Worm (Caenorhabditis elegans) whole organism, L3 larva: ENCODE data around the gene C50B6.1.

Experiments used
- R02D3.7 ChIP-seq: fragments of 150-350 bp; optimal IDR thresholded peaks from 2 replicates; lab custom pipeline; 2014; ENCODE audit warnings: missing biosample characterization, missing genetic modification characterization
- aly-2 ChIP-seq: fragments of 150-350 bp; optimal IDR thresholded peaks from 2 replicates; lab custom pipeline; 2014; ENCODE audit warnings: missing biosample characterization, missing genetic modification characterization
- ama-1 ChIP-seq: fragments of 150-350 bp; optimal IDR thresholded peaks from 2 replicates; lab custom pipeline; 2018
- ceh-16 ChIP-seq: sonication (generic microtip); optimal IDR thresholded peaks from 2 replicates; lab custom pipeline; 2017; ENCODE audit warnings: missing biosample characterization, missing genetic modification characterization
- ceh-28 ChIP-seq: fragments of 150-350 bp; optimal IDR thresholded peaks from 2 replicates; lab custom pipeline; 2014; ENCODE audit warnings: missing biosample characterization, missing genetic modification reagents, missing genetic modification characterization
- ceh-82 ChIP-seq: fragments of 150-350 bp; optimal IDR thresholded peaks from 2 replicates; lab custom pipeline; 2014; ENCODE audit warnings: missing biosample characterization, missing genetic modification characterization
- ceh-9 ChIP-seq: sonication (generic microtip); optimal IDR thresholded peaks from 2 replicates; lab custom pipeline; 2018; ENCODE audit warnings: missing biosample characterization, missing genetic modification characterization
- daf-12 ChIP-seq: fragments of 150-350 bp; optimal IDR thresholded peaks from 2 replicates; lab custom pipeline; 2014; ENCODE audit warnings: missing biosample characterization, missing genetic modification reagents, missing genetic modification characterization
- egl-27 ChIP-seq: sonication (generic microtip); optimal IDR thresholded peaks from 4 replicates; lab custom pipeline; 2017; ENCODE audit warnings: missing biosample characterization, missing genetic modification reagents, missing genetic modification characterization
- egl-5 ChIP-seq: fragments of 150-350 bp; optimal IDR thresholded peaks from 2 replicates; lab custom pipeline; 2017; ENCODE audit warnings: missing biosample characterization, missing genetic modification reagents, missing genetic modification characterization, inconsistent platforms
- elt-1 ChIP-seq: fragments of 150-350 bp; optimal IDR thresholded peaks from 2 replicates; lab custom pipeline; 2014; ENCODE audit warnings: missing biosample characterization, missing genetic modification characterization
- elt-2 ChIP-seq: sonication (generic microtip); optimal IDR thresholded peaks from 2 replicates; lab custom pipeline; 2016; ENCODE audit warnings: missing genetic modification reagents, mild to moderate bottlenecking, missing genetic modification characterization, missing compliant biosample characterization
- elt-3 ChIP-seq, 3 experiments: fragments of 150-350 bp in 1 of 3; sonication (generic microtip) in 2 of 3; optimal IDR thresholded peaks; 2 replicates in 2 of 3; 4 replicates in 1 of 3; lab custom pipeline; 2014 to 2017; ENCODE audit warnings: missing biosample characterization in 3 of 3, missing genetic modification characterization in 3 of 3
- eor-1 ChIP-seq, 2 experiments: fragments of 150-350 bp; optimal IDR thresholded peaks; 2 replicates each; lab custom pipeline; 2014 to 2018; ENCODE audit warnings: missing biosample characterization in 2 of 2, missing genetic modification characterization in 2 of 2
- fkh-2 ChIP-seq: fragments of 150-350 bp; optimal IDR thresholded peaks from 2 replicates; lab custom pipeline; 2014; ENCODE audit warnings: missing biosample characterization, missing genetic modification reagents, missing genetic modification characterization
- fos-1 ChIP-seq: fragments of 150-350 bp; optimal IDR thresholded peaks from 2 replicates; lab custom pipeline; 2014; ENCODE audit warnings: missing biosample characterization, missing genetic modification characterization
- hmg-11 ChIP-seq: sonication (generic microtip); optimal IDR thresholded peaks from 2 replicates; lab custom pipeline; 2016; ENCODE audit warnings: missing genetic modification characterization, missing compliant biosample characterization
- jun-1 ChIP-seq: fragments of 150-350 bp; optimal IDR thresholded peaks from 2 replicates; lab custom pipeline; 2014; ENCODE audit warnings: missing biosample characterization, missing genetic modification reagents, missing genetic modification characterization
- lin-39 ChIP-seq: fragments of 150-350 bp; optimal IDR thresholded peaks from 2 replicates; lab custom pipeline; 2018; ENCODE audit warnings: missing biosample characterization, missing genetic modification reagents, missing genetic modification characterization
- nfya-1 ChIP-seq: sonication (generic microtip); optimal IDR thresholded peaks from 2 replicates; lab custom pipeline; 2017; ENCODE audit warnings: missing genetic modification characterization, mild to moderate bottlenecking, missing compliant biosample characterization, antibody characterized with exemption, moderate library complexity; ENCODE audit not compliant: insufficient read depth
- nhr-11 ChIP-seq: fragments of 150-350 bp; optimal IDR thresholded peaks from 2 replicates; lab custom pipeline; 2014; ENCODE audit warnings: missing biosample characterization, missing genetic modification characterization
- nhr-12 ChIP-seq: fragments of 150-350 bp; optimal IDR thresholded peaks from 2 replicates; lab custom pipeline; 2014; ENCODE audit warnings: missing biosample characterization, missing genetic modification characterization
- nhr-23 ChIP-seq: fragments of 150-350 bp; optimal IDR thresholded peaks from 2 replicates; lab custom pipeline; 2014; ENCODE audit warnings: missing biosample characterization, missing genetic modification reagents, missing genetic modification characterization
- nhr-237 ChIP-seq: fragments of 150-350 bp; optimal IDR thresholded peaks from 2 replicates; lab custom pipeline; 2014; ENCODE audit warnings: missing biosample characterization, missing genetic modification characterization
- nhr-25 ChIP-seq: sonication (generic microtip); optimal IDR thresholded peaks from 2 replicates; lab custom pipeline; 2017; ENCODE audit warnings: missing biosample characterization, missing genetic modification characterization
- nhr-28 ChIP-seq: fragments of 150-350 bp; optimal IDR thresholded peaks from 2 replicates; lab custom pipeline; 2014; ENCODE audit warnings: missing biosample characterization, missing genetic modification characterization
- nhr-67 ChIP-seq: fragments of 150-350 bp; optimal IDR thresholded peaks from 2 replicates; lab custom pipeline; 2014; ENCODE audit warnings: missing biosample characterization, missing genetic modification characterization
- nhr-77 ChIP-seq: fragments of 150-350 bp; optimal IDR thresholded peaks from 2 replicates; lab custom pipeline; 2014; ENCODE audit warnings: missing biosample characterization, missing genetic modification characterization
- pqm-1 ChIP-seq: fragments of 150-350 bp; optimal IDR thresholded peaks from 2 replicates; lab custom pipeline; 2017; ENCODE audit warnings: missing biosample characterization, missing genetic modification characterization, inconsistent platforms
- sea-2 ChIP-seq: fragments of 150-350 bp; sonication (generic microtip); optimal IDR thresholded peaks from 4 replicates; lab custom pipeline; 2014; ENCODE audit warnings: missing biosample characterization, missing genetic modification reagents, missing genetic modification characterization
- skn-1 ChIP-seq: fragments of 150-350 bp; optimal IDR thresholded peaks from 2 replicates; lab custom pipeline; 2014; ENCODE audit warnings: missing biosample characterization, missing genetic modification characterization
- tbx-2 ChIP-seq: sonication (generic microtip); optimal IDR thresholded peaks from 2 replicates; lab custom pipeline; 2016; ENCODE audit warnings: mild to moderate bottlenecking, missing genetic modification characterization, missing compliant biosample characterization
- unc-62 ChIP-seq: fragments of 150-350 bp; sonication (generic microtip); optimal IDR thresholded peaks from 4 replicates; lab custom pipeline; 2014; ENCODE audit warnings: missing biosample characterization, missing genetic modification reagents, missing genetic modification characterization
- zag-1 ChIP-seq: fragments of 150-350 bp; optimal IDR thresholded peaks from 2 replicates; lab custom pipeline; 2014; ENCODE audit warnings: missing biosample characterization, missing genetic modification characterization
- ztf-4 ChIP-seq: fragments of 150-350 bp; optimal IDR thresholded peaks from 2 replicates; lab custom pipeline; 2014; ENCODE audit warnings: missing biosample characterization, missing genetic modification characterization

Gene C50B6.1

ce11 chrV:13324933-13325760 is 16.4 kb downstream of the C50B6.1 start, which contains the start of gene C50B6.7:
C50B6.7 (minus strand) TSS chrV:13324983.
- TF ChIP-seq skn-1 (no peak), pqm-1 (tag; lab: Kevin White, UChicago) (peak; percentile 75), elt-2 (tag; lab: Kevin White, UChicago) (peak; percentile 58)
- TF ChIP-seq, all 47 proteins: peak for 2

ce11 chrV:13327463-13327862 is 18.7 kb downstream of the C50B6.1 start, which contains the start of gene str-37:
str-37 (plus strand) TSS chrV:13327763.
- TF ChIP-seq elt-2 (tag; lab: Kevin White, UChicago) (no peak), lin-39 (no peak), jun-1 (no peak), ama-1 (lab: Kevin White, UChicago) (no peak), R02D3.7 (tag; lab: Kevin White, UChicago) (no peak), ceh-28 (no peak), nhr-77 (tag; lab: Kevin White, UChicago) (no peak), fos-1 (tag; lab: Kevin White, UChicago) (no peak), nhr-11 (tag; lab: Kevin White, UChicago) (no peak), nhr-12 (no peak)

ce11 chrV:13330919-13331318 is 22.2 kb downstream of the C50B6.1 start, which contains the start of gene nhr-129:
nhr-129 (minus strand) TSS chrV:13331019.
- no peak for TF ChIP-seq nhr-25
- no peak for TF ChIP-seq R02D3.7 (tag; lab: Kevin White, UChicago)
- TF ChIP-seq ztf-4 (tag; lab: Kevin White, UChicago), result no peak
- TF ChIP-seq elt-3 (tag; optimal IDR thresholded peaks at IDR 0.05; lab: Kevin White, UChicago), result no peak
- TF ChIP-seq nfya-1 (tag; lab: Kevin White, UChicago), result no peak
- TF ChIP-seq sea-2 (GFP tag; lab: Kevin White, UChicago), result no peak
- no peak for TF ChIP-seq elt-2 (tag; lab: Kevin White, UChicago)
- no peak for TF ChIP-seq fkh-2 (tag; lab: Kevin White, UChicago)
- TF ChIP-seq zag-1 (tag; lab: Kevin White, UChicago), result no peak
- TF ChIP-seq skn-1, result no peak
- no peak for TF ChIP-seq unc-62 (GFP tag; lab: Kevin White, UChicago)
- no peak for TF ChIP-seq elt-1 (tag; lab: Kevin White, UChicago)
- TF ChIP-seq ceh-16, result no peak
- no peak for TF ChIP-seq egl-5 (tag; lab: Kevin White, UChicago)
- no peak for TF ChIP-seq egl-27
- no peak for TF ChIP-seq ceh-28
- no peak for TF ChIP-seq eor-1 (tag; optimal IDR thresholded peaks at IDR 0.05; lab: Kevin White, UChicago)

- TF ChIP-seq nhr-25, result peak; percentile 28
- no peak for TF ChIP-seq lin-39
- TF ChIP-seq tbx-2, result no peak
- TF ChIP-seq daf-12 (tag; lab: Kevin White, UChicago), result no peak
- no peak for TF ChIP-seq elt-3 (tag; optimal IDR thresholded peaks at IDR 0.05; lab: Kevin White, UChicago)
- peak; percentile 96 for TF ChIP-seq elt-1 (tag; lab: Kevin White, UChicago)
- TF ChIP-seq nhr-237, result no peak
- TF ChIP-seq unc-62 (GFP tag; lab: Kevin White, UChicago), result no peak
- TF ChIP-seq egl-27, result no peak
- no peak for TF ChIP-seq ceh-16
- TF ChIP-seq nhr-23 (tag; lab: Kevin White, UChicago), result peak; percentile 52
- TF ChIP-seq ceh-82, result no peak
- peak; percentile 34 for TF ChIP-seq jun-1
- no peak for TF ChIP-seq nfya-1 (tag; lab: Kevin White, UChicago)
- peak; percentile 68 for TF ChIP-seq pqm-1 (tag; lab: Kevin White, UChicago)
- TF ChIP-seq elt-2 (tag; lab: Kevin White, UChicago), result peak; percentile 77
These were observed 24.9 kb downstream of the C50B6.1 start, which contains the start of gene nhr-168 for ce11 chrV:13333386-13334180. nhr-168 (minus strand) TSS chrV:13333871.

- TF ChIP-seq elt-1 (tag; lab: Kevin White, UChicago) (no peak), nhr-28 (tag; lab: Kevin White, UChicago) (no peak), tbx-2 (no peak), ceh-9 (tag; lab: Kevin White, UChicago) (no peak), elt-2 (tag; lab: Kevin White, UChicago) (no peak), aly-2 (tag; lab: Kevin White, UChicago) (no peak), daf-12 (tag; lab: Kevin White, UChicago) (no peak), nhr-67 (tag; lab: Kevin White, UChicago) (no peak), nhr-12 (no peak), hmg-11 (tag; lab: Kevin White, UChicago) (no peak), ztf-4 (tag; lab: Kevin White, UChicago) (no peak), R02D3.7 (tag; lab: Kevin White, UChicago) (no peak), lin-39 (no peak), nhr-25 (no peak), ceh-28 (no peak), ceh-16 (no peak), nhr-23 (tag; lab: Kevin White, UChicago) (no peak)
These were observed 25.7 kb downstream of the C50B6.1 start for ce11 chrV:13334447-13334846.
